Fruit fly (Drosophila melanogaster): ENCODE results near the gene CG6051.

- TF ChIP-seq dsf (GFP tag; optimal IDR thresholded peaks at IDR 0.05; ENCODE audit: borderline replicate concordance) = no peak
- no peak for TF ChIP-seq Mio (GFP tag; optimal IDR thresholded peaks at IDR 0.05)
- no peak for TF ChIP-seq woc (GFP tag; optimal IDR thresholded peaks at IDR 0.05)
- no peak for TF ChIP-seq Jra (GFP tag; optimal IDR thresholded peaks at IDR 0.05)
- no peak for TF ChIP-seq pan (optimal IDR thresholded peaks at IDR 0.05)
- TF ChIP-seq dmrt93B (GFP tag; optimal IDR thresholded peaks at IDR 0.05) = peak; percentile 17
- no peak for TF ChIP-seq lola (GFP tag; optimal IDR thresholded peaks at IDR 0.05)
- TF ChIP-seq OdsH (GFP tag; optimal IDR thresholded peaks at IDR 0.05) = no peak
- no peak for TF ChIP-seq Hr83 (GFP tag; optimal IDR thresholded peaks at IDR 0.05; ENCODE audit: poor library complexity, severe bottlenecking)
- TF ChIP-seq Abd-B (GFP tag; optimal IDR thresholded peaks at IDR 0.05) = no peak
- TF ChIP-seq psq (GFP tag; optimal IDR thresholded peaks at IDR 0.05) = no peak
These were observed 24.8 kb upstream of the CG6051 start for dm6 chr3R:27175710-27176109.

Measured in whole organism, wandering third instar larva.